Fruit fly (Drosophila melanogaster): ENCODE results near the gene CG32750.

Gene CG32750

dm6 chrX:6224225-6225190 is 28.3 kb upstream of the CG32750 start, which contains the start of gene sqh (continued):
- TF ChIP-seq Sox102F (GFP tag; optimal IDR thresholded peaks at IDR 0.05) (peak; percentile 84), CG10631 (GFP tag; optimal IDR thresholded peaks at IDR 0.05) (peak; percentile 85), esn (GFP tag; optimal IDR thresholded peaks at IDR 0.05) (peak; percentile 89), CG16779 (tag; optimal IDR thresholded peaks at IDR 0.05) (peak; percentile 66), Lpt (GFP tag; optimal IDR thresholded peaks at IDR 0.05) (peak; percentile 84), acj6 (GFP tag; optimal IDR thresholded peaks at IDR 0.05) (peak; percentile 90), Ets21C (GFP tag; optimal IDR thresholded peaks at IDR 0.05) (peak; percentile 61), Hr38 (GFP tag; optimal IDR thresholded peaks at IDR 0.05) (no peak), fd85E (GFP tag; optimal IDR thresholded peaks at IDR 0.05) (peak; percentile 22), achi (GFP tag; optimal IDR thresholded peaks at IDR 0.05) (peak; percentile 88), Hr39 (GFP tag; optimal IDR thresholded peaks at IDR 0.05) (peak; percentile 76), fd59A (GFP tag; optimal IDR thresholded peaks at IDR 0.05) (peak; percentile 86), Gug (GFP tag; IDR thresholded peaks at IDR 0.05) (peak; percentile 89), Eip93F (GFP tag; optimal IDR thresholded peaks at IDR 0.05) (peak; percentile 91), CG31627 (GFP tag; optimal IDR thresholded peaks at IDR 0.05) (peak; percentile 75), fkh (GFP tag; optimal IDR thresholded peaks at IDR 0.05) (peak; percentile 98), OdsH (GFP tag; optimal IDR thresholded peaks at IDR 0.05) (peak; percentile 93), Sox14 (GFP tag; optimal IDR thresholded peaks at IDR 0.05) (peak; percentile 88), ss (GFP tag; optimal IDR thresholded peaks at IDR 0.05) (peak; percentile 82 to 91), CG6808 (GFP tag; optimal IDR thresholded peaks at IDR 0.05) (peak; percentile 82), eg (GFP tag; IDR thresholded peaks at IDR 0.05) (peak; percentile 91), CG11294 (GFP tag; IDR thresholded peaks at IDR 0.05) (peak; percentile 84), CG9139 (GFP tag; optimal IDR thresholded peaks at IDR 0.05) (peak; percentile 69), CG8319 (GFP tag; optimal IDR thresholded peaks at IDR 0.05) (peak; percentile 64), CG11902 (GFP tag; optimal IDR thresholded peaks at IDR 0.05) (peak; percentile 65)

dm6 chrX:6219845-6220345 is 23.7 kb upstream of the CG32750 start, which contains the start of gene Efr:
Gene Efr, plus strand, starts transcription at chrX:6219957.
- TF ChIP-seq Sox14 (GFP tag; optimal IDR thresholded peaks at IDR 0.05) (no peak), dsx (GFP tag; optimal IDR thresholded peaks at IDR 0.05; ENCODE audit: poor library complexity, severe bottlenecking) (peak; percentile 11), fkh (GFP tag; optimal IDR thresholded peaks at IDR 0.05) (peak; percentile 79)

- TF ChIP-seq ss (GFP tag; optimal IDR thresholded peaks at IDR 0.05), result no peak
- TF ChIP-seq vri (GFP tag; optimal IDR thresholded peaks at IDR 0.05), result no peak
- TF ChIP-seq Ets96B (tag; optimal IDR thresholded peaks at IDR 0.05), result no peak
- no peak for TF ChIP-seq CG6808 (GFP tag; optimal IDR thresholded peaks at IDR 0.05)
- TF ChIP-seq Sox102F (GFP tag; optimal IDR thresholded peaks at IDR 0.05), result no peak
- no peak for TF ChIP-seq acj6 (GFP tag; optimal IDR thresholded peaks at IDR 0.05)
- TF ChIP-seq CG3032 (tag; optimal IDR thresholded peaks at IDR 0.05), result no peak
- TF ChIP-seq Hr4 (GFP tag; optimal IDR thresholded peaks at IDR 0.05), result no peak
- TF ChIP-seq Sox15 (GFP tag; optimal IDR thresholded peaks at IDR 0.05), result no peak
- TF ChIP-seq CG10669 (GFP tag; optimal IDR thresholded peaks at IDR 0.05), result no peak
- no peak for TF ChIP-seq net (GFP tag; optimal IDR thresholded peaks at IDR 0.05)
Measured at dm6 chrX:6219227-6219626, 23.0 kb upstream of the CG32750 start, which contains the start of gene Btnd. Gene Btnd, minus strand, starts transcription at chrX:6219327.

- no peak for TF ChIP-seq CG9139 (GFP tag; optimal IDR thresholded peaks at IDR 0.05)
- no peak for TF ChIP-seq CG8119 (GFP tag; IDR thresholded peaks at IDR 0.05)
- no peak for TF ChIP-seq vri (GFP tag; optimal IDR thresholded peaks at IDR 0.05)
- TF ChIP-seq Smox (GFP tag; optimal IDR thresholded peaks at IDR 0.05), result no peak
- TF ChIP-seq spab (GFP tag; optimal IDR thresholded peaks at IDR 0.05), result no peak
- no peak for TF ChIP-seq CG8632 (GFP tag; optimal IDR thresholded peaks at IDR 0.05)
- TF ChIP-seq OdsH (GFP tag; optimal IDR thresholded peaks at IDR 0.05), result no peak
- no peak for TF ChIP-seq CG6163 (GFP tag; IDR thresholded peaks at IDR 0.05)
- TF ChIP-seq Ets21C (GFP tag; optimal IDR thresholded peaks at IDR 0.05), result no peak
- TF ChIP-seq CG11294 (GFP tag; IDR thresholded peaks at IDR 0.05), result no peak
- TF ChIP-seq Hr38 (GFP tag; optimal IDR thresholded peaks at IDR 0.05), result no peak
- TF ChIP-seq Blimp-1 (GFP tag; optimal IDR thresholded peaks at IDR 0.05), result no peak
- no peak for TF ChIP-seq Gug (GFP tag; IDR thresholded peaks at IDR 0.05)
Measured at dm6 chrX:6216650-6217049, 20.4 kb upstream of the CG32750 start.

All from whole organism, prepupa.